Fruit fly (Drosophila melanogaster): ENCODE data around the gene CG10621.

Gene CG10621

DNA sequence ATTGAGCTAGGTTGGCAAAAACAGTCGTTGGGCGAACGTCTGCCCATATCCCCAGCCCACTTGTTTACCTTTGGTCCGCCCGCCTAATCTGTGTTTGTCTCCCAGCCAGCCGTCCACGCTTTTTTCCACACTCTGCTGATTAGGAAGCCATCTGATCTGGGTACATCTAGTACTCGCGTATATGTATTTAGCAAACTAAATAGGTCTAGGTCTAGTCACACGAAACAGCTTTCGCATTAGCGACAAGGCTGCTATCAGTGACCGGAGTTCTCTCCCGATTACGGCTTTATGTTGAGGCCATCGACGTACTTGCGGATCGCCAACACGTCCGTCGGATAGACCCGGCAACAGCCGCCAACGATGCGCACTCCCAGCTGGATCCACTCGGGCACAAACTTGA is 1.4 kb upstream of the CG10621 start:
- TF ChIP-seq h (GFP tag; optimal IDR thresholded peaks at IDR 0.05), result no peak
- no peak for TF ChIP-seq pan (optimal IDR thresholded peaks at IDR 0.05)
- TF ChIP-seq Sp1 (GFP tag; optimal IDR thresholded peaks at IDR 0.05), result no peak
- no peak for TF ChIP-seq Mio (GFP tag; optimal IDR thresholded peaks at IDR 0.05)
- TF ChIP-seq brk (GFP tag; optimal IDR thresholded peaks at IDR 0.05), result no peak
- TF ChIP-seq tai (GFP tag; optimal IDR thresholded peaks at IDR 0.05), result no peak
- TF ChIP-seq ey (GFP tag; optimal IDR thresholded peaks at IDR 0.05), result no peak
- no peak for TF ChIP-seq Dfd (GFP tag; optimal IDR thresholded peaks at IDR 0.05)
- no peak for TF ChIP-seq CG32264 (GFP tag; optimal IDR thresholded peaks at IDR 0.05)
- no peak for TF ChIP-seq GATAd (GFP tag; optimal IDR thresholded peaks at IDR 0.05)
- no peak for TF ChIP-seq dl (GFP tag; optimal IDR thresholded peaks at IDR 0.05; ENCODE audit: insufficient read depth in 1 of 2, partially characterized antibody in 2 of 2)

DNA sequence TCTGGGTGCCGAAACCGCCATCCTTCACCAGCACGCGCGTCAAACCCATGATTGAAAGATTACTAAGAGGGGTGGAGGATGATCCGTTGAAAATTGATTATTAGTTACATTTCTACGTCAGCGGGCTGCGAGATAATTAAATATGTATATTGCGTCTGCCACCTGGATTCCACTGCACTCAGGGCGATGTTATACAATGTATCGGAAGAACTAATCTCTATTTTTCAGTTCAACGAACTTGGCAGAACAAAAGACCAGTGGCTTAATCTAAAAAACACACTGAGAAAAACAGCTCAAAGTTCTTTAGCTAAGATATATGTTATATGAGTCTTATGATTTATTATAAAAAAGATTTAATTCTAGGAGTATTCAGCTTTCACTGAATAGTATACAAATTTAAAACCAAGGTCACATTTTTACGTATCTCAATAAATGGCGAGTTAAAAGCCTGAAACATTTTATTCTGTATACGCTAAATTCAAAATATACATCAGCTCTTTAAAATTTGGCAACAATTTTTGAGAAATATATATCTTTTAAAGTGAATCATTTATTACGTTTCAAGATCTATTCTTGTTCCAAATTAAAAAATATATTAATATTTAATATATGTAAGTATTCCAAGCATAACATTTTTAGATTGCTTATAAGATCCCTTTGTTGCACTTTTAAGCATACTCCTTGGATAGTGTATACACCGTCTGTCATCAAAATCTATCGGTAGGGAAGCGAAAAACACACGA is 548 bp downstream of the CG10621 start:
- TF ChIP-seq foxo (GFP tag; optimal IDR thresholded peaks at IDR 0.05) (peak in 1 of 2 experiments; percentile 38), rgr (GFP tag; optimal IDR thresholded peaks at IDR 0.05) (peak; percentile 1), pan (optimal IDR thresholded peaks at IDR 0.05) (no peak), HLH106 (tag; optimal IDR thresholded peaks at IDR 0.05) (peak; percentile 46), psq (GFP tag; optimal IDR thresholded peaks at IDR 0.05) (peak; percentile 27), Jra (GFP tag; optimal IDR thresholded peaks at IDR 0.05) (no peak), dsf (GFP tag; optimal IDR thresholded peaks at IDR 0.05; ENCODE audit: borderline replicate concordance) (no peak), dl (GFP tag; optimal IDR thresholded peaks at IDR 0.05; ENCODE audit: insufficient read depth in 1 of 2, partially characterized antibody in 2 of 2) (no peak), Hr83 (GFP tag; optimal IDR thresholded peaks at IDR 0.05; ENCODE audit: poor library complexity, severe bottlenecking) (no peak), Sp1 (GFP tag; optimal IDR thresholded peaks at IDR 0.05) (peak; percentile 21), usp (GFP tag; optimal IDR thresholded peaks at IDR 0.05) (no peak), OdsH (GFP tag; optimal IDR thresholded peaks at IDR 0.05) (peak; percentile 31), fru (GFP tag; optimal IDR thresholded peaks at IDR 0.05) (peak; percentile 10), Dif (GFP tag; optimal IDR thresholded peaks at IDR 0.05; ENCODE audit: partially characterized antibody) (no peak)

DNA sequence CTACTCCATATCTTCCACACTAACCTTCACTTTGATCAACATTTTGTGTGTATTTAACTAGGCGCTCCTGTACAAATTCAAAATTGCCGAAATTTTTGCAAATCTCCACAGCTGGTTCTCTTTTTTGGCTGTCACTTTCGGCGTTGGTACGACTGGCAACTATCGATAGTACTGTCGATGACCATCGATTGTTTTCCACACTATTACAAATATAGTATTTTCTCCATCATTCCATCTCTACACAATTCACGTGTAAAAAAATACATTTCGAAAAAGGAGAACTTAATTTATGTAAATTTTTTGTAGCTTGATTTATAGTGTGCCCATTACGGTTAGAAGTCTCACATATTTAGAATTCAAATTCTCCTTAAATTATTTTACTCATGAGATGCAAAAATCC is 2.6 kb downstream of the CG10621 start, which contains the start of gene Nedd8:
Gene Nedd8, minus strand, starts transcription at position 164 of the 400 bp plus-strand sequence.
- TF ChIP-seq Rel (GFP tag; optimal IDR thresholded peaks at IDR 0.05), result no peak
- TF ChIP-seq Rel (tag; optimal IDR thresholded peaks at IDR 0.05), result peak; percentile 25
- TF ChIP-seq brk (GFP tag; optimal IDR thresholded peaks at IDR 0.05), result peak; percentile 74
- TF ChIP-seq dmrt93B (GFP tag; optimal IDR thresholded peaks at IDR 0.05), result no peak
- TF ChIP-seq Hnf4 (GFP tag; optimal IDR thresholded peaks at IDR 0.05), result peak; percentile 48
- peak; percentile 4 for TF ChIP-seq dsf (GFP tag; optimal IDR thresholded peaks at IDR 0.05; ENCODE audit: borderline replicate concordance)
- TF ChIP-seq rgr (GFP tag; optimal IDR thresholded peaks at IDR 0.05), result peak; percentile 23
- TF ChIP-seq Jra (GFP tag; optimal IDR thresholded peaks at IDR 0.05), result peak; percentile 33
- no peak for TF ChIP-seq psq (GFP tag; optimal IDR thresholded peaks at IDR 0.05)
- peak; percentile 10 for TF ChIP-seq Hr83 (GFP tag; optimal IDR thresholded peaks at IDR 0.05; ENCODE audit: poor library complexity, severe bottlenecking)

DNA sequence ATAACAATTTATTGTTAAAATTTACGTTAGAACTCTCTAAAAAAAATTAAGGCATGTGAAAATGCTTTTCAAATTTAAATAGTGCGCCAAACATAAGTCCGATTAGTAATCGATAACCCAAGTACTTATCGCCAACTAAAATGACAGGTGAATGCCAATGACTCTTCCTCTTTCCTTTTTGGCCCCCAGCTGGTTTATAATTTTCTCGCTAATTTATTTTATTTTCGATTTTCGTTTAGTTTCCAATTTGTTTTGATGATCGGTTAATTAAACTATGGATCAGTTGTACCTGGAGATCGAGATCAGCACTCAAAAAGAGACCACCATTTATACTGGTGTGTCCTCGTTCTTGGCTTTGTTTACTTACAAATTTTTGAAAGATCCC is 5.5 kb downstream of the CG10621 start, which contains the start of gene CG10428:
Gene CG10428, plus strand, starts transcription at position 161 of the 385 bp plus-strand sequence.
- TF ChIP-seq brk (GFP tag; optimal IDR thresholded peaks at IDR 0.05) (no peak), CrebA (GFP tag; optimal IDR thresholded peaks at IDR 0.05; ENCODE audit: borderline replicate concordance) (no peak), foxo (GFP tag; optimal IDR thresholded peaks at IDR 0.05) (no peak), dl (GFP tag; optimal IDR thresholded peaks at IDR 0.05; ENCODE audit: insufficient read depth in 1 of 2, partially characterized antibody in 2 of 2) (no peak), Dif (GFP tag; optimal IDR thresholded peaks at IDR 0.05; ENCODE audit: partially characterized antibody) (no peak), GATAd (GFP tag; optimal IDR thresholded peaks at IDR 0.05) (no peak), Myc (optimal IDR thresholded peaks at IDR 0.05) (peak; percentile 14), br (GFP tag; optimal IDR thresholded peaks at IDR 0.05) (no peak)

DNA sequence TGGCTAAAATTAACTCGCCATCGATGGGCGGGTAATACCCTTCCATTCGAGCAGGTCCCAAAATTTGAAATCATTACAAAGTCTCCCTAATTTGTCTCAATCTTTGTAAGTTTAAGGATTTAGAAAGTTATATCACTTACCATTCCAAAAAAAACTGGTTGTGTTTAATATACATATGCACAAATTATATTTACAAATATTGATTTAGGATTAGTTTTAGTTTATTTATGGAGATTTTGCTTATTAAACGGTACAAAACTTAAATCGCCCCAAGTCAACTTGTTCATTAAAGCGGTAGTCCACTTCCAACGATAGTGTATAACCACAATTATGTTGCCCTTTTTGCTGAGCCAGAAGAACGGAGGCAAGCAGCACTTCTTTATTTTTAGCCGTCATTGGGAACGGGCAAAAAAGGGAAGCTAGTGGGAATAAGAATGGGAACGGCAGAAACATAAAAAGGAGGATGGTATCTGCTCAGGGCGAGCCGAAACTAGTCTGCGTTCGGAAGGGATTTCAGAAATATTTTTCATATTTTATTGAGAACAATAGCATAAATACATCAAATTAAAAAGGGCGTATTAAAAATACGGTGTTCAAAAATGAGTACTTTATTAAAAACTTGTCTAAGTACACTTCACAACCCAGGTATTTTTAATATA is 6.0 kb downstream of the CG10621 start:
- peak; percentile 84 for TF ChIP-seq psq (GFP tag; optimal IDR thresholded peaks at IDR 0.05)
- TF ChIP-seq Rel (GFP tag; optimal IDR thresholded peaks at IDR 0.05), result no peak
- TF ChIP-seq Rel (tag; optimal IDR thresholded peaks at IDR 0.05), result no peak
- TF ChIP-seq CrebA (GFP tag; optimal IDR thresholded peaks at IDR 0.05; ENCODE audit: borderline replicate concordance), result no peak
- TF ChIP-seq sv (GFP tag; optimal IDR thresholded peaks at IDR 0.05), result no peak
- no peak for TF ChIP-seq sage (GFP tag; optimal IDR thresholded peaks at IDR 0.05)
- TF ChIP-seq Dif (GFP tag; optimal IDR thresholded peaks at IDR 0.05; ENCODE audit: partially characterized antibody), result no peak
- TF ChIP-seq woc (GFP tag; optimal IDR thresholded peaks at IDR 0.05), result peak; percentile 95
- TF ChIP-seq CG32264 (GFP tag; optimal IDR thresholded peaks at IDR 0.05), result peak; percentile 11
- peak; percentile 83 for TF ChIP-seq OdsH (GFP tag; optimal IDR thresholded peaks at IDR 0.05)
- TF ChIP-seq dsf (GFP tag; optimal IDR thresholded peaks at IDR 0.05; ENCODE audit: borderline replicate concordance), result peak; percentile 6
- peak; percentile 68 for TF ChIP-seq fru (GFP tag; optimal IDR thresholded peaks at IDR 0.05)
- TF ChIP-seq GATAd (GFP tag; optimal IDR thresholded peaks at IDR 0.05), result no peak
- TF ChIP-seq ey (GFP tag; optimal IDR thresholded peaks at IDR 0.05), result peak; percentile 80
- peak in 1 of 2 experiments; percentile 81 for TF ChIP-seq foxo (GFP tag; optimal IDR thresholded peaks at IDR 0.05)
- TF ChIP-seq CG9705 (GFP tag; optimal IDR thresholded peaks at IDR 0.05), result peak; percentile 46
- TF ChIP-seq Hnf4 (GFP tag; optimal IDR thresholded peaks at IDR 0.05), result peak; percentile 70
- no peak for TF ChIP-seq N (GFP tag; optimal IDR thresholded peaks at IDR 0.05)
- TF ChIP-seq Hr78 (GFP tag; optimal IDR thresholded peaks at IDR 0.05), result no peak
- TF ChIP-seq Mio (GFP tag; optimal IDR thresholded peaks at IDR 0.05), result no peak
- TF ChIP-seq dl (GFP tag; optimal IDR thresholded peaks at IDR 0.05; ENCODE audit: insufficient read depth in 1 of 2, partially characterized antibody in 2 of 2), result no peak
- no peak for TF ChIP-seq Hr83 (GFP tag; optimal IDR thresholded peaks at IDR 0.05; ENCODE audit: poor library complexity, severe bottlenecking)
- no peak for TF ChIP-seq lola (GFP tag; optimal IDR thresholded peaks at IDR 0.05)
